Fruit fly (Drosophila melanogaster) whole organism: ENCODE data around the gene ATPsynepsilonL.
A peak's percentile ranks its signal among the peaks of the same experiment; 100 is the strongest.

Source experiments
- CG8478 ChIP-seq: fragments of >200 bp; optimal IDR thresholded peaks from 2 replicates; lab custom pipeline; 2018; ENCODE audit warnings: inconsistent platforms
- EcR ChIP-seq, 2 experiments: fragments of >200 bp; optimal IDR thresholded peaks; 2 replicates each; lab custom pipeline; 2017; ENCODE audit warnings: missing biosample characterization in 2 of 2, missing genetic modification characterization in 2 of 2, missing genetic modification reagents in 2 of 2

- TF ChIP-seq EcR (GFP tag; optimal IDR thresholded peaks at IDR 0.05; lab: Kevin White, UChicago) = no peak
- peak; percentile 32 for TF ChIP-seq CG8478 (lab: Kevin White, UChicago)
Observed at dm6 chr3R:10133419-10134340, 12.1 kb downstream of the ATPsynepsilonL start.
